Worm (Caenorhabditis elegans) whole organism, mixed stage, embryonic: ENCODE results near the gene mrps-17.
A peak's percentile ranks its signal among the peaks of the same experiment; 100 is the strongest.

Experiments
- M03D4.4 ChIP-seq: sonication (generic microtip); optimal IDR thresholded peaks from 2 replicates; lab custom pipeline; 2017; ENCODE audit warnings: mild to moderate bottlenecking, missing genetic modification characterization, missing compliant biosample characterization
- bed-3 ChIP-seq: fragments of 200-800 bp; sonication (Bioruptor generic); optimal IDR thresholded peaks from 3 replicates; lab custom pipeline; 2018; ENCODE audit warnings: mild to moderate bottlenecking, missing genetic modification characterization, moderate library complexity, missing compliant biosample characterization
- blmp-1 ChIP-seq: fragments of 150-350 bp; optimal IDR thresholded peaks from 2 replicates; lab custom pipeline; 2014; ENCODE audit warnings: missing biosample characterization, missing genetic modification characterization
- ceh-39 ChIP-seq: fragments of 150-350 bp; optimal IDR thresholded peaks from 2 replicates; lab custom pipeline; 2014; ENCODE audit warnings: missing biosample characterization, missing genetic modification characterization
- ceh-43 ChIP-seq: fragments of 200-800 bp; sonication (Bioruptor generic); optimal IDR thresholded peaks from 2 replicates; lab custom pipeline; 2018; ENCODE audit warnings: mild to moderate bottlenecking, missing genetic modification characterization, moderate library complexity, missing compliant biosample characterization
- ceh-83 ChIP-seq: fragments of 200-800 bp; sonication (Bioruptor generic); optimal IDR thresholded peaks from 2 replicates; lab custom pipeline; 2018; ENCODE audit warnings: mild to moderate bottlenecking, missing genetic modification characterization, missing compliant biosample characterization
- ces-1 ChIP-seq: fragments of 150-350 bp; optimal IDR thresholded peaks from 2 replicates; lab custom pipeline; 2014; ENCODE audit warnings: missing biosample characterization, missing genetic modification reagents, missing genetic modification characterization
- cnd-1 ChIP-seq: fragments of 200-800 bp; sonication (Bioruptor generic); optimal IDR thresholded peaks from 2 replicates; lab custom pipeline; 2018; ENCODE audit warnings: mild to moderate bottlenecking, missing genetic modification characterization, missing compliant biosample characterization
- drap-1 ChIP-seq: fragments of 200-800 bp; sonication (Bioruptor generic); optimal IDR thresholded peaks from 3 replicates; lab custom pipeline; 2018; ENCODE audit warnings: mild to moderate bottlenecking, missing genetic modification characterization, missing compliant biosample characterization
- elt-1 ChIP-seq: sonication (generic microtip); optimal IDR thresholded peaks from 2 replicates; lab custom pipeline; 2017; ENCODE audit warnings: missing genetic modification characterization, mild to moderate bottlenecking, missing compliant biosample characterization, antibody characterized with exemption, moderate library complexity, borderline replicate concordance; ENCODE audit not compliant: insufficient read depth
- elt-3 ChIP-seq: fragments of 150-350 bp; optimal IDR thresholded peaks from 2 replicates; lab custom pipeline; 2014; ENCODE audit warnings: missing biosample characterization, missing genetic modification characterization
- ham-2 ChIP-seq: fragments of 200-800 bp; sonication (Bioruptor generic); optimal IDR thresholded peaks from 2 replicates; lab custom pipeline; 2018; ENCODE audit warnings: mild to moderate bottlenecking, missing genetic modification characterization, missing compliant biosample characterization
- hlh-1 ChIP-seq: fragments of 150-350 bp; optimal IDR thresholded peaks from 2 replicates; lab custom pipeline; 2014; ENCODE audit warnings: missing biosample characterization, missing genetic modification reagents, missing genetic modification characterization
- lin-13 ChIP-seq: fragments of 150-350 bp; optimal IDR thresholded peaks from 2 replicates; lab custom pipeline; 2014; ENCODE audit warnings: missing biosample characterization, missing genetic modification characterization
- lin-32 ChIP-seq: fragments of 200-800 bp; sonication (Bioruptor generic); optimal IDR thresholded peaks from 2 replicates; lab custom pipeline; 2018; ENCODE audit warnings: mild to moderate bottlenecking, missing genetic modification characterization, missing compliant biosample characterization
- lsy-2 ChIP-seq: fragments of 150-350 bp; optimal IDR thresholded peaks from 2 replicates; lab custom pipeline; 2014; ENCODE audit warnings: missing biosample characterization, missing genetic modification characterization
- mab-5 ChIP-seq: fragments of 150-350 bp; optimal IDR thresholded peaks from 2 replicates; lab custom pipeline; 2014; ENCODE audit warnings: missing biosample characterization, missing genetic modification characterization
- mep-1 ChIP-seq: fragments of 150-350 bp; optimal IDR thresholded peaks from 2 replicates; lab custom pipeline; 2017; ENCODE audit warnings: missing biosample characterization, missing genetic modification reagents, missing genetic modification characterization, inconsistent platforms
- nhr-12 ChIP-seq: fragments of 150-350 bp; optimal IDR thresholded peaks from 2 replicates; lab custom pipeline; 2014; ENCODE audit warnings: missing biosample characterization, missing genetic modification characterization
- nhr-2 ChIP-seq: fragments of 150-350 bp; optimal IDR thresholded peaks from 2 replicates; lab custom pipeline; 2014; ENCODE audit warnings: missing biosample characterization, missing genetic modification characterization
- nhr-237 ChIP-seq: fragments of 150-350 bp; optimal IDR thresholded peaks from 2 replicates; lab custom pipeline; 2014; ENCODE audit warnings: missing biosample characterization, missing genetic modification characterization
- nhr-28 ChIP-seq: fragments of 150-350 bp; optimal IDR thresholded peaks from 2 replicates; lab custom pipeline; 2014; ENCODE audit warnings: missing biosample characterization, missing genetic modification characterization
- nhr-76 ChIP-seq: sonication (generic microtip); optimal IDR thresholded peaks from 2 replicates; lab custom pipeline; 2017; ENCODE audit warnings: missing biosample characterization, missing genetic modification characterization
- pha-4 ChIP-seq: fragments of 150-350 bp; optimal IDR thresholded peaks from 2 replicates; lab custom pipeline; 2018; ENCODE audit warnings: missing biosample characterization, missing genetic modification reagents, missing genetic modification characterization
- sem-2 ChIP-seq: fragments of 200-800 bp; sonication (Bioruptor generic); optimal IDR thresholded peaks from 2 replicates; lab custom pipeline; 2018; ENCODE audit warnings: mild to moderate bottlenecking, missing genetic modification characterization, missing compliant biosample characterization
- sptf-1 ChIP-seq: sonication (generic microtip); optimal IDR thresholded peaks from 2 replicates; lab custom pipeline; 2017; ENCODE audit warnings: mild to moderate bottlenecking, missing genetic modification characterization, moderate library complexity, missing compliant biosample characterization
- tbx-8 ChIP-seq: fragments of 200-800 bp; sonication (Bioruptor generic); optimal IDR thresholded peaks from 2 replicates; lab custom pipeline; 2018; ENCODE audit warnings: mild to moderate bottlenecking, missing genetic modification characterization, moderate library complexity, missing compliant biosample characterization
- unc-120 ChIP-seq: sonication (generic microtip); optimal IDR thresholded peaks from 2 replicates; lab custom pipeline; 2017; ENCODE audit warnings: missing genetic modification characterization, missing compliant biosample characterization; ENCODE audit not compliant: poor library complexity, severe bottlenecking
- unc-62 ChIP-seq: fragments of 150-350 bp; optimal IDR thresholded peaks from 2 replicates; lab custom pipeline; 2014; ENCODE audit warnings: missing biosample characterization, missing genetic modification reagents, missing genetic modification characterization
- zip-8 ChIP-seq: fragments of 150-350 bp; optimal IDR thresholded peaks from 2 replicates; lab custom pipeline; 2014; ENCODE audit warnings: missing biosample characterization, missing genetic modification characterization

The mrps-17 gene

DNA sequence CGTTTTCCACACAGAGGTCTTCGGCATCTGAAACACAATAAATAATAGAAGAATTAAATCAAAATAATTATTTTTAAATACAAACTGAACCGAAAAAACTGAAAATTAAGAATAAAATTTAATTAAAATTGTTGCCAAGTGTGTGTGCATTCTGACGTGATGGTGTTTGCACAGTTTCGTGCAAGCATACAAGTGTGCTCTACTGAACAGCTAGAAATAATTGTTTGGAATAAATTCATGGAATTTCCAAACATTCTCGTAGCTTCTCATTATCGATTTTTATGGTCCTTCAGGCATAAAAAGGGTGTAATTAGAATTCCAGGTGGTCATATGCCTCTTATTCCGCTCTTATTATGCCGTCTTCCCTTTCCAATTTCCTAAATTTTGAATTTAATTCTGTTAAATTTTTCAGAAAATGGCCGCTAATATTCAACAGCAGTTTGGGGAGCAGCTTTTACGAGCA lies at the start of gene mrps-17, which contains the start of gene txdc-9:
Gene mrps-17, minus strand, starts transcription at position 33 of the 463 bp plus-strand sequence.
Gene txdc-9, plus strand, starts transcription at position 413 of the 463 bp plus-strand sequence.
- peak; percentile 70 for TF ChIP-seq ham-2 (GFP tag; lab: Kevin White, UChicago)
- TF ChIP-seq lin-13 (tag; lab: Kevin White, UChicago): peak; percentile 48
- peak; percentile 86 for TF ChIP-seq pha-4
- no peak for TF ChIP-seq ceh-39 (tag; lab: Kevin White, UChicago)
- no peak for TF ChIP-seq ceh-83 (GFP tag; lab: Kevin White, UChicago)
- no peak for TF ChIP-seq nhr-2
- TF ChIP-seq sptf-1 (tag; lab: Kevin White, UChicago): peak; percentile 55
- peak; percentile 81 for TF ChIP-seq lsy-2 (tag; lab: Kevin White, UChicago)
- TF ChIP-seq mep-1: peak; percentile 75
- TF ChIP-seq ces-1 (GFP tag; lab: Kevin White, UChicago): peak; percentile 99
- TF ChIP-seq ceh-43 (GFP tag; lab: Kevin White, UChicago): peak; percentile 80
- no peak for TF ChIP-seq nhr-12 (tag; lab: Kevin White, UChicago)
- peak; percentile 30 for TF ChIP-seq hlh-1 (tag; lab: Kevin White, UChicago)

DNA sequence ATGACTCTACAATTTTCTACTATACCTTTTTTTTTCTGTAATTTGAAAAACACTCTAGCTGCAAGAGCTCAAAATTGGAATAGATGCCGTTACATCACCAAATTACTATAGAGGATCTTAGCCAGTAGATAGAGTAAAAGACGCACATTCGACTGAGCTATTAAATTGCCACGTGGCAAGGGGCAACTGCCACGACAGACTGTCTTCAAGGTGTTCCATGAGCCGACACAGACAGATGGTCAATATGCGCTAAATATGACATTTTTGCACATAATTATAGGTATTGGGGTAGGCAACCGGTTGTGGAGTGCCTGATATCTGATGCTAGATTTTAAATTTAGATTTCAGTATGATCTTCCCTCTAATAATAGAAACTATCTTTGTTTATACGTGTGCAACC lies 47.8 kb upstream of the mrps-17 start:
- peak; percentile 89 for TF ChIP-seq nhr-2
- TF ChIP-seq nhr-12 (tag; lab: Kevin White, UChicago): no peak
- no peak for TF ChIP-seq unc-62
- TF ChIP-seq blmp-1 (tag; lab: Kevin White, UChicago): no peak
- TF ChIP-seq cnd-1 (tag; lab: Kevin White, UChicago): peak; percentile 71

DNA sequence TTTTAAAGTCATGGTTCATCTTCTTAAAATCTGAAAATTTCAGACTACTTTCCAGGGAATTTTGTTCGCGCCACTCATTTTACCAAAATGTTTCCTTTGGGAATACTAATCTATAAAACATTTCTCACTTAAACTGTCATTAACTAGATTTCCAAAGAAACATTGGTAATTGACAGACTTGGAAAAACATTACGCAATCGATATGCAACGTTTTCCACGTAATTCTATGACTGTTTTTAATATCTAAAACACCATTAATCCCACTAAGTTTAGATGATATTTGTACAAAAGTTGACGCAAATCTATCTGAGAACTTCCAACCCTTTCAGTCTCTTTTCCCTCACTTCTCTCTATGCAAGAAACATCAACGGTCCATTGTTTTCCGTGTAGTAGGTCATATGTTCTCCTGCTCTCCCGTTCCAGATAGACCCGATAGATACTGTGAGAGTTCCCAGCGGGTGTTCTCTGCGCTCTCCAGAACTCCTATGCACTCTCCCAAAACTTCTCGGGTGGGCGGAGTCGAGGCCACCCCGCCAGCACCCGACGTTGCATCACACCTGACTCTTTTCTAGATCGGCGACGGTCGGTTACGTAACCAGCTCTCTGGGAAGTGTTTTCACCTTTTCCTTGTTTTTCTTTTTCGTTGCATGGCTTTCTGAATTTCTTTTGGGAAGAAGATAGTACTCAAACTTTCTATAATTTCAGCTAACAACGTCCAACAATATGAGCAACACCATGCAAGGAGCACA lies 46.8 kb upstream of the mrps-17 start, which contains the start of gene zip-8:
Gene zip-8, plus strand, starts transcription at position 700 of the 749 bp plus-strand sequence.
- TF ChIP-seq unc-120 (tag; lab: Kevin White, UChicago) (no peak), zip-8 (tag; lab: Kevin White, UChicago) (peak; percentile 98), nhr-76 (tag; lab: Kevin White, UChicago) (no peak), mep-1 (no peak), nhr-237 (no peak)

DNA sequence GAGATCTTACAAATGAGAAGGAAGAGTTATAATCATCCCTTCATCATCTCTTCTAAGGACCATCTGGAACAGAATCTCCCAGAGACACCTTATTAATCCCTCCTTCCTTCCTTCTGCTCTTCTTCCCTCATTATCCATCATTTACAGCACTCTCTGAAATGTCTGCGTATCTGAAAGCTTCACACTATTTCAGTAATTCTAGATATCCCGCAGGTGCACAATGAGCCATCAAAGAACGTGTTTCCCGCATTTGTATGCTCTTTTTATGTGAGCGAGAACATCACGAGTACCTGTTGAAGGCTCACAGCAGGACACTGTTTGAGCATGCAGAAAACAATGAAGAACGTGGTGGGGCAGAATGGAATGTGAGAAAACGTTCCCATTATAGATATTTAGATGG lies 44.8 kb upstream of the mrps-17 start:
- TF ChIP-seq lsy-2 (tag; lab: Kevin White, UChicago): no peak
- TF ChIP-seq bed-3 (GFP tag; lab: Kevin White, UChicago): no peak
- TF ChIP-seq M03D4.4 (tag; lab: Kevin White, UChicago): no peak
- TF ChIP-seq mab-5 (tag; lab: Kevin White, UChicago): no peak
- TF ChIP-seq nhr-28: no peak
- TF ChIP-seq elt-1 (tag; lab: Kevin White, UChicago): peak; percentile 51
- TF ChIP-seq nhr-2: peak; percentile 65
- TF ChIP-seq pha-4: no peak
- no peak for TF ChIP-seq drap-1 (GFP tag; lab: Kevin White, UChicago)

DNA sequence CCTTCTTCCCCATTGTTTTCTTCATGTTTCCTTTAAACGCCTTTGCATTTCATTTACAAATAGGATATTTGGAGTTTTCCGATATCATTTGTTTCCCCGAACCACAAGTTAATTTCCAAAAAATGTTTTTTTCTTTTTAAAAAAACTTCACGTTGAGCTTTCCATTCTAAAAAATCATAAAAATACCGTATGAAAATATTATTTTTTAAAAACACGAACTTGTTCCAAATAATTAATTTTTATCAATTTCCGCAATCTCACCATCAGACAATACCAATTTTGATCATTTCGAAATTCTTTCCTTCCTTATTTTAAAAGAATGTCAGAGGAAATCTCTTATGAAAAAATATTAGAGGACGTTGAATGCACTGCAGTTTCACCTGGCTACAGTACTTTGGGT lies 39.9 kb upstream of the mrps-17 start, which contains the start of gene wht-6:
Gene wht-6, plus strand, starts transcription at position 301 of the 400 bp plus-strand sequence.
- TF ChIP-seq lsy-2 (tag; lab: Kevin White, UChicago) (no peak), blmp-1 (tag; lab: Kevin White, UChicago) (no peak), unc-120 (tag; lab: Kevin White, UChicago) (no peak), nhr-2 (no peak), tbx-8 (GFP tag; lab: Kevin White, UChicago) (no peak), ceh-39 (tag; lab: Kevin White, UChicago) (no peak), nhr-237 (no peak), zip-8 (tag; lab: Kevin White, UChicago) (no peak), nhr-12 (tag; lab: Kevin White, UChicago) (no peak), M03D4.4 (tag; lab: Kevin White, UChicago) (no peak), lin-32 (GFP tag; lab: Kevin White, UChicago) (no peak), ceh-43 (GFP tag; lab: Kevin White, UChicago) (no peak), nhr-28 (no peak), unc-62 (no peak), ham-2 (GFP tag; lab: Kevin White, UChicago) (no peak), sem-2 (GFP tag; lab: Kevin White, UChicago) (no peak), elt-3 (tag; lab: Kevin White, UChicago) (no peak), ces-1 (GFP tag; lab: Kevin White, UChicago) (no peak)
- TF ChIP-seq, all 35 proteins: peak for 0
